Fruit fly (Drosophila melanogaster): ENCODE results near the gene Mgstl.

DNA sequence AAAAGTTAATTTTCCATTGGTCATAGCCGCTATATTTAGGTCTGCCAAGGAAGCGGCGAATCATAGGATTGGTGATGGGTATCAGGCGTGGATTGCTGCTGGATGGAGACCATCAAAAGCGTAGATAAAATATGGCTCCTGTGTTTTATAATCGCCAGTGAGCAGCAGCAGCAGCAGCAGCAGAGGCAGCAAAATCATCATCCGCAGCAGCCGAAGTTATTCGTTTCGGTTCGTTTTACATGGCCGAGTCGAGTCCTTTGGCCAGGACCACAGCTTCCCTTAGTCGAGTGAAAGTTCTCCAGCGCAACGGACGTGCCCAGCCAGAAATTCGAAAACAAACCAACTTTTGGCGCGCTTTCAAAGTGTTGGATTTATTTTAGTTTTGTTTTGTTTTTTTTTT lies 51.6 kb downstream of the Mgstl start, which contains the start of gene stg1:
- no peak for TF ChIP-seq kay (GFP tag; ENCODE audit: borderline replicate concordance)
- no peak for TF ChIP-seq pad (GFP tag; optimal IDR thresholded peaks at IDR 0.05)
- TF ChIP-seq Hr96 (GFP tag; optimal IDR thresholded peaks at IDR 0.05), result no peak
- no peak for TF ChIP-seq CG11617 (GFP tag; optimal IDR thresholded peaks at IDR 0.05)
- no peak for TF ChIP-seq CG14711 (tag; optimal IDR thresholded peaks at IDR 0.05)
- no peak for TF ChIP-seq cic (GFP tag; optimal IDR thresholded peaks at IDR 0.05)
- TF ChIP-seq CG5204 (GFP tag; optimal IDR thresholded peaks at IDR 0.05), result no peak
- TF ChIP-seq CG12768 (GFP tag; optimal IDR thresholded peaks at IDR 0.05), result no peak
- TF ChIP-seq bab1 (GFP tag; optimal IDR thresholded peaks at IDR 0.05), result no peak
- TF ChIP-seq cnc (optimal IDR thresholded peaks at IDR 0.05), result no peak
- TF ChIP-seq ovo (GFP tag; optimal IDR thresholded peaks at IDR 0.05), result no peak
- TF ChIP-seq Clk (GFP tag; optimal IDR thresholded peaks at IDR 0.05), result no peak
